Worm (Caenorhabditis elegans): ENCODE measurements around the gene rpl-6.

rpl-6 gene

DNA sequence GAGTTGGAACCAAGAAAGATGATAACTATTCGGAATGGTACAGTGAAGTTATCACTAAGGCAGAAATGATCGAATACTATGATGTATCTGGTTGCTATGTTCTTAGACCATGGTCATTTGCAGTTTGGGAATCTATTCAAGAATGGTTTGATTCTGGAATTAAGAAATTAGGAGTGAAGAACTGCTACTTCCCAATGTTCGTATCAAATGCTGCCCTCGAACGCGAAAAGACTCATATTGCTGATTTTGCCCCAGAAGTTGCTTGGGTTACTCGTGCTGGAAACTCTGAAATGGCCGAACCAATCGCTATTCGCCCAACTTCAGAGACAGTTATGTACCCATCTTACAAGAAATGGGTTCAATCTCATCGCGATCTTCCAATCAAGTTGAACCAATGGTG is 31.2 kb downstream of the rpl-6 start:
- TF ChIP-seq dpl-1 (GFP tag; optimal IDR thresholded peaks at IDR 0.05): no peak

DNA sequence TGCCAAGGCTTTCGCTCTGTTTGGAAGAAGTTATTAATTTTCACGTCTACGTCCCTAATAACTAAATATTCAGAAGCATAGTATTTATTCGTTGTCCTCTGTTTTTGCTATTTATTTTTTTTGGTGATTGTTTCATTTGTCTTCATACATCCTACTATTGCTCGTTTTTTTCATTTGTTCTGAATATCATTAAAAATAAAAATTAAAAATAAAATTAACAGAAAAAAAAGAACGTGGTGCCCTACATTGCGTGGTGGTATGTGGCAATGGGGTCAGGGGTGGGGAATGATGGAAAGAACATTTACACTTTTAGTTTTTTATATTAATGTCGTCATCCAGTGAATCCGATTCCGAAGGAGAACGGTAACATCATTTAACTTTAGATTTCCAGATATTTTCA is 32.8 kb downstream of the rpl-6 start, which contains the start of gene ztf-31:
Gene ztf-31 (plus strand): TSS at position 301 of the 400 bp plus-strand sequence.
- TF ChIP-seq nhr-77 (tag; optimal IDR thresholded peaks at IDR 0.05): no peak

ce11 chrIII:7242988-7243387 is 34.7 kb downstream of the rpl-6 start, which contains the start of gene osm-10:
osm-10 (plus strand) TSS chrIII:7243280.
- TF ChIP-seq nhr-47 (tag; optimal IDR thresholded peaks at IDR 0.05) (peak; percentile 34), ets-5 (GFP tag; IDR thresholded peaks at IDR 0.05) (no peak), fkh-10 (GFP tag; optimal IDR thresholded peaks at IDR 0.05) (no peak), C16A3.4 (tag; optimal IDR thresholded peaks at IDR 0.05) (no peak), lir-3 (tag; optimal IDR thresholded peaks at IDR 0.05; ENCODE audit: poor library complexity) (no peak), unc-62 (GFP tag; optimal IDR thresholded peaks at IDR 0.05) (no peak), unc-130 (tag; optimal IDR thresholded peaks at IDR 0.05) (no peak), fkh-8 (tag; optimal IDR thresholded peaks at IDR 0.05) (peak; percentile 58), pqm-1 (tag; optimal IDR thresholded peaks at IDR 0.05) (no peak), irx-1 (tag; optimal IDR thresholded peaks at IDR 0.05) (no peak), xbp-1 (tag; optimal IDR thresholded peaks at IDR 0.05) (no peak), hpl-2 (GFP tag; optimal IDR thresholded peaks at IDR 0.05) (no peak), nhr-237 (tag; optimal IDR thresholded peaks at IDR 0.05) (no peak), dsc-1 (tag; optimal IDR thresholded peaks at IDR 0.05) (no peak), ceh-8 (GFP tag; optimal IDR thresholded peaks at IDR 0.05) (peak; percentile 77), pag-3 (tag; optimal IDR thresholded peaks at IDR 0.05; ENCODE audit: borderline replicate concordance, insufficient read depth) (no peak), fos-1 (tag; optimal IDR thresholded peaks at IDR 0.05) (no peak), efl-3 (GFP tag; optimal IDR thresholded peaks at IDR 0.05) (no peak), C04F5.9 (tag; optimal IDR thresholded peaks at IDR 0.05) (no peak), nhr-71 (tag; optimal IDR thresholded peaks at IDR 0.05) (peak; percentile 49), ceh-90 (tag; optimal IDR thresholded peaks at IDR 0.05) (no peak), elt-3 (tag; optimal IDR thresholded peaks at IDR 0.05) (no peak), nhr-84 (tag; optimal IDR thresholded peaks at IDR 0.05) (no peak), sox-4 (tag; optimal IDR thresholded peaks at IDR 0.05) (no peak), ceh-82 (tag; optimal IDR thresholded peaks at IDR 0.05) (no peak)

DNA sequence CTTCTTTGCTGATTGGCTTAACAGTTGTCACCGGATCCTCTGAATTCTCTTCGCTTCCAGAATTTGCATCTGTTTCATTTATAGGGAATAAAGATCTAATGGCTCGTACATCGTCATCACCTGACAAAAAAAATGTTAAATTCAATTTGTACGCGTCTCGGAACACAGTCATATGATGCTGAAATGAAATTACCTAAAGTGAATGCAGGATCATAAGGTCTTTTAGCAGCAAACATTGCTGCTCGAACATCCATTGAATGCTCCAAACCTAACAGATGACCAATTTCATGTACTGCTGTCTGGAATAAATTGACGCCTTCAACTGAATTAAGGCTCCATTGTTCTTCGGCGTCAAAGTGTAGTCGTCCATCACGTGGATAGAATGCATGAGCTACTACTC is 38.1 kb downstream of the rpl-6 start:
- TF ChIP-seq nhr-47 (tag; optimal IDR thresholded peaks at IDR 0.05) (peak; percentile 3), C16A3.4 (tag; optimal IDR thresholded peaks at IDR 0.05) (no peak)

DNA sequence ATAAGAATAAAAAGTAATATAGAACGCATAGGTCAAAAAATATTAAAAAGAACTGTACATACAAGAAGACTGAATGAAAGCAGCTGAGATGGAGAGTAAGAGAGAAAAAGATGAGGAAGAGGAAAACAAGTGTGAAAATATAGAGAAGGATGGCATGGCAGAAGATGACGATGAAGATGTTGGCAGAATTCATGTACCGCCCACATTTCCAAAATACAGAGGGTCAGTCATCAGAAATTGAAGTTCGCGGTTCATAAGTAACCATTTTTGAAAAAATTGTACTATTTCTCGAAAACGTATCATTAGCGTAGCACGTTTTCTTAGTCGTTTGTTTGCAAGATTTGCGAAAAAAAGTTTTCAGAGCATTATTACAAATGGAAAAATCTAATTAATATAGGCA is 39.5 kb downstream of the rpl-6 start, which contains the start of gene zmp-6:
Gene zmp-6 (minus strand): TSS at position 101 of the 400 bp plus-strand sequence.
- no peak for TF ChIP-seq pax-3 (tag; optimal IDR thresholded peaks at IDR 0.05)
- no peak for TF ChIP-seq C34B4.2 (tag; optimal IDR thresholded peaks at IDR 0.05)
- TF ChIP-seq unc-98 (GFP tag; IDR thresholded peaks at IDR 0.05): no peak
- TF ChIP-seq hlh-17 (GFP tag; optimal IDR thresholded peaks at IDR 0.05; ENCODE audit: borderline replicate concordance): no peak
- TF ChIP-seq ama-1 (optimal IDR thresholded peaks at IDR 0.05): no peak
- no peak for TF ChIP-seq nhr-11 (tag; optimal IDR thresholded peaks at IDR 0.05)
- no peak for TF ChIP-seq fkh-8 (tag; optimal IDR thresholded peaks at IDR 0.05)
- TF ChIP-seq lsy-2 (tag; optimal IDR thresholded peaks at IDR 0.05): no peak
- TF ChIP-seq ceh-90 (tag; optimal IDR thresholded peaks at IDR 0.05): no peak
- TF ChIP-seq nhr-12 (tag; optimal IDR thresholded peaks at IDR 0.05): no peak
- TF ChIP-seq sox-4 (tag; optimal IDR thresholded peaks at IDR 0.05): no peak
- no peak for TF ChIP-seq ceh-63 (GFP tag; optimal IDR thresholded peaks at IDR 0.05)
- TF ChIP-seq nhr-20 (tag; optimal IDR thresholded peaks at IDR 0.05): no peak
- no peak for TF ChIP-seq ceh-82 (tag; optimal IDR thresholded peaks at IDR 0.05)

Measured in whole organism, L1 larva.